Worm (Caenorhabditis elegans) whole organism, L4 larva: Measurements from ENCODE around the gene skr-17.

ENCODE experiments used
- D1046.2 ChIP-seq: fragments of 200-800 bp; sonication (Bioruptor generic); IDR thresholded peaks from 2 replicates; pipeline ENCODE4 v1.3.6; 2022; ENCODE audit warnings: missing genetic modification characterization, missing compliant biosample characterization
- F10B5.3 ChIP-seq: sonication (generic microtip); optimal IDR thresholded peaks from 2 replicates; lab custom pipeline; 2016; ENCODE audit warnings: mild to moderate bottlenecking, missing genetic modification characterization, missing compliant biosample characterization
- F26F4.8 ChIP-seq: fragments of 200-800 bp; sonication (Bioruptor generic); conservative IDR thresholded peaks from 2 replicates; pipeline ENCODE4 v1.3.6; 2022; ENCODE audit warnings: missing genetic modification characterization, missing compliant biosample characterization
- F37D6.2 ChIP-seq: sonication (generic microtip); optimal IDR thresholded peaks from 2 replicates; lab custom pipeline; 2016; ENCODE audit warnings: mild to moderate bottlenecking, missing genetic modification characterization, missing compliant biosample characterization
- R02D3.7 ChIP-seq: fragments of 150-350 bp; sonication (generic microtip); optimal IDR thresholded peaks from 3 replicates; lab custom pipeline; 2014; ENCODE audit warnings: missing biosample characterization, missing genetic modification characterization
- T26A8.4 ChIP-seq: fragments of 200-800 bp; sonication (Bioruptor generic); IDR thresholded peaks from 2 replicates; pipeline ENCODE4 v1.3.6; 2022; ENCODE audit warnings: missing genetic modification characterization, missing compliant biosample characterization
- Y48G9A.11 ChIP-seq: fragments of 200-800 bp; sonication (Bioruptor generic); IDR thresholded peaks from 2 replicates; pipeline ENCODE4 v1.3.6; 2022; ENCODE audit warnings: missing genetic modification reagents, missing genetic modification characterization, missing compliant biosample characterization
- ZK337.2 ChIP-seq: fragments of 200-800 bp; sonication (Bioruptor generic); IDR thresholded peaks from 2 replicates; pipeline ENCODE4 v1.3.6; 2022; ENCODE audit warnings: missing genetic modification reagents, missing genetic modification characterization, missing compliant biosample characterization
- aha-1 ChIP-seq: fragments of 150-350 bp; peaks from one replicate; lab custom pipeline; 2014; ENCODE audit warnings: missing biosample characterization, missing genetic modification characterization
- ceh-28 ChIP-seq: fragments of 150-350 bp; optimal IDR thresholded peaks from 2 replicates; lab custom pipeline; 2014; ENCODE audit warnings: missing biosample characterization, missing genetic modification reagents, missing genetic modification characterization
- ceh-32 ChIP-seq: sonication (generic microtip); optimal IDR thresholded peaks from 2 replicates; lab custom pipeline; 2016; ENCODE audit warnings: mild to moderate bottlenecking, missing genetic modification characterization, missing compliant biosample characterization; ENCODE audit not compliant: poor library complexity
- ceh-62 ChIP-seq: sonication (generic microtip); optimal IDR thresholded peaks from 2 replicates; lab custom pipeline; 2017; ENCODE audit warnings: missing biosample characterization, missing genetic modification characterization
- ceh-82 ChIP-seq: sonication (generic microtip); optimal IDR thresholded peaks from 2 replicates; lab custom pipeline; 2017; ENCODE audit warnings: missing biosample characterization, missing genetic modification characterization
- cey-2 ChIP-seq: sonication (generic microtip); optimal IDR thresholded peaks from 3 replicates; lab custom pipeline; 2017; ENCODE audit warnings: missing genetic modification characterization, mild to moderate bottlenecking, missing compliant biosample characterization, antibody characterized with exemption, borderline replicate concordance; ENCODE audit not compliant: insufficient read depth
- dmd-9 ChIP-seq: fragments of 200-800 bp; sonication (Bioruptor generic); IDR thresholded peaks from 2 replicates; pipeline ENCODE4 v1.3.6; 2022; ENCODE audit warnings: missing genetic modification reagents, missing genetic modification characterization, missing compliant biosample characterization
- dpl-1 ChIP-seq: fragments of 150-350 bp; optimal IDR thresholded peaks from 2 replicates; lab custom pipeline; 2014; ENCODE audit warnings: missing biosample characterization, missing genetic modification reagents, missing genetic modification characterization
- duxl-1 ChIP-seq: sonication (generic microtip); optimal IDR thresholded peaks from 2 replicates; lab custom pipeline; 2016; ENCODE audit warnings: mild to moderate bottlenecking, missing genetic modification characterization, moderate library complexity, missing compliant biosample characterization; ENCODE audit not compliant: poor library complexity
- dve-1 ChIP-seq: sonication (generic microtip); optimal IDR thresholded peaks from 2 replicates; lab custom pipeline; 2017; ENCODE audit warnings: antibody characterized with exemption, mild to moderate bottlenecking, missing genetic modification characterization, missing compliant biosample characterization; ENCODE audit not compliant: insufficient read depth
- gei-8 ChIP-seq: fragments of 200-800 bp; sonication (Bioruptor generic); optimal IDR thresholded peaks from 2 replicates; lab custom pipeline; 2018; ENCODE audit warnings: mild to moderate bottlenecking, missing genetic modification characterization, missing compliant biosample characterization
- hif-1 ChIP-seq, 2 experiments: sonication (generic microtip); optimal IDR thresholded peaks; 2 replicates each; lab custom pipeline; 2016 to 2017; ENCODE audit warnings: missing compliant biosample characterization in 2 of 2, missing genetic modification characterization in 2 of 2, missing genetic modification reagents in 2 of 2, missing genotype in 2 of 2, mild to moderate bottlenecking in 1 of 2
- hmg-1.1 ChIP-seq: fragments of 200-800 bp; sonication (Bioruptor generic); IDR thresholded peaks from 2 replicates; pipeline ENCODE4 v1.3.6; 2022; ENCODE audit warnings: missing genetic modification reagents, missing genetic modification characterization, missing compliant biosample characterization
- lim-7 ChIP-seq: fragments of 200-800 bp; sonication (Bioruptor generic); IDR thresholded peaks from 2 replicates; pipeline ENCODE4 v1.3.6; 2022; ENCODE audit warnings: missing genetic modification characterization, missing compliant biosample characterization
- lin-1 ChIP-seq: fragments of 200-800 bp; sonication (Bioruptor generic); IDR thresholded peaks from 2 replicates; pipeline ENCODE4 v1.3.6; 2022; ENCODE audit warnings: missing genetic modification reagents, missing genetic modification characterization, missing compliant biosample characterization
- lin-15B ChIP-seq: fragments of 150-350 bp; sonication (generic microtip); optimal IDR thresholded peaks from 3 replicates; lab custom pipeline; 2014; ENCODE audit warnings: missing biosample characterization, missing genetic modification characterization
- lin-29 ChIP-seq: fragments of 200-800 bp; sonication (Bioruptor generic); IDR thresholded peaks from 2 replicates; pipeline ENCODE4 v1.3.6; 2022; ENCODE audit warnings: missing genetic modification reagents, missing genetic modification characterization, missing compliant biosample characterization
- lin-38 ChIP-seq: fragments of 200-800 bp; sonication (Bioruptor generic); IDR thresholded peaks from 2 replicates; pipeline ENCODE4 v1.3.6; 2022; ENCODE audit warnings: missing genetic modification reagents, missing genetic modification characterization, missing compliant biosample characterization
- lin-39 ChIP-seq: fragments of 150-350 bp; optimal IDR thresholded peaks from 2 replicates; lab custom pipeline; 2014; ENCODE audit warnings: missing biosample characterization, missing genetic modification reagents, missing genetic modification characterization
- lir-3 ChIP-seq: sonication (generic microtip); optimal IDR thresholded peaks from 2 replicates; lab custom pipeline; 2016; ENCODE audit warnings: mild to moderate bottlenecking, missing genetic modification characterization, missing compliant biosample characterization
- lsy-2 ChIP-seq, 2 experiments: fragments of 150-350 bp in 1 of 2; sonication (generic microtip) in 1 of 2; optimal IDR thresholded peaks; 2 replicates each; lab custom pipeline; 2014 to 2017; ENCODE audit warnings: missing biosample characterization in 2 of 2, missing genetic modification characterization in 2 of 2
- madf-5 ChIP-seq, 2 experiments: fragments of 200-800 bp; sonication (Bioruptor generic); IDR thresholded peaks; 2 replicates each; pipeline ENCODE4 v1.3.6; 2022; ENCODE audit warnings: missing compliant biosample characterization in 2 of 2, missing genetic modification characterization in 2 of 2
- madf-9 ChIP-seq: fragments of 200-800 bp; sonication (Bioruptor generic); conservative IDR thresholded peaks from 2 replicates; pipeline ENCODE4 v1.3.6; 2022; ENCODE audit warnings: missing genetic modification reagents, missing genetic modification characterization, missing compliant biosample characterization
- mdl-1 ChIP-seq, 2 experiments: fragments of 150-350 bp in 1 of 2; sonication (generic microtip) in 1 of 2; optimal IDR thresholded peaks; 2 replicates each; lab custom pipeline; 2014 to 2017; ENCODE audit warnings: missing biosample characterization in 2 of 2, missing genetic modification characterization in 2 of 2
- mdt-29 ChIP-seq: fragments of 200-800 bp; sonication (Bioruptor generic); IDR thresholded peaks from 2 replicates; pipeline ENCODE4 v1.3.6; 2022; ENCODE audit warnings: missing genetic modification reagents, missing genetic modification characterization, missing compliant biosample characterization
- mep-1 ChIP-seq: fragments of 150-350 bp; sonication (generic microtip); optimal IDR thresholded peaks from 3 replicates; lab custom pipeline; 2014; ENCODE audit warnings: missing biosample characterization, missing genetic modification characterization
- nhr-102 ChIP-seq: sonication (generic microtip); optimal IDR thresholded peaks from 2 replicates; lab custom pipeline; 2016; ENCODE audit warnings: mild to moderate bottlenecking, missing genetic modification characterization, moderate library complexity, missing compliant biosample characterization
- nhr-11 ChIP-seq: fragments of 150-350 bp; optimal IDR thresholded peaks from 2 replicates; lab custom pipeline; 2014; ENCODE audit warnings: missing biosample characterization, missing genetic modification characterization
- nhr-237 ChIP-seq: sonication (generic microtip); optimal IDR thresholded peaks from 2 replicates; lab custom pipeline; 2017; ENCODE audit warnings: missing biosample characterization, missing genetic modification characterization
- nhr-28 ChIP-seq: fragments of 150-350 bp; optimal IDR thresholded peaks from 2 replicates; lab custom pipeline; 2014; ENCODE audit warnings: missing biosample characterization, missing genetic modification characterization
- nhr-41 ChIP-seq: fragments of 200-800 bp; sonication (Bioruptor generic); IDR thresholded peaks from 2 replicates; pipeline ENCODE4 v1.3.6; 2022; ENCODE audit warnings: missing genetic modification reagents, missing genetic modification characterization, missing compliant biosample characterization
- nhr-42 ChIP-seq: fragments of 200-800 bp; sonication (Bioruptor generic); IDR thresholded peaks from 2 replicates; pipeline ENCODE4 v1.3.6; 2022; ENCODE audit warnings: missing genetic modification characterization, missing compliant biosample characterization
- nhr-48 ChIP-seq: sonication (generic microtip); optimal IDR thresholded peaks from 2 replicates; lab custom pipeline; 2016; ENCODE audit warnings: mild to moderate bottlenecking, missing genetic modification characterization, missing compliant biosample characterization
- rbr-2 ChIP-seq: sonication (generic microtip); optimal IDR thresholded peaks from 2 replicates; lab custom pipeline; 2016; ENCODE audit warnings: missing genotype, missing genetic modification characterization, missing compliant biosample characterization
- snpc-1.2 ChIP-seq: fragments of 200-800 bp; sonication (Bioruptor generic); IDR thresholded peaks from 2 replicates; pipeline ENCODE4 v1.3.6; 2022; ENCODE audit warnings: missing genetic modification reagents, missing genetic modification characterization, missing compliant biosample characterization
- snpc-4 ChIP-seq: fragments of 150-350 bp; optimal IDR thresholded peaks from 2 replicates; lab custom pipeline; 2014; ENCODE audit warnings: missing biosample characterization, missing genetic modification characterization
- spr-1 ChIP-seq: sonication (generic microtip); optimal IDR thresholded peaks from 2 replicates; lab custom pipeline; 2016; ENCODE audit warnings: mild to moderate bottlenecking, missing genetic modification characterization, missing compliant biosample characterization
- tag-97 ChIP-seq: fragments of 200-800 bp; sonication (Bioruptor generic); IDR thresholded peaks from 2 replicates; pipeline ENCODE4 v1.3.6; 2022; ENCODE audit warnings: missing genetic modification characterization, missing compliant biosample characterization
- unc-39 ChIP-seq: sonication (generic microtip); optimal IDR thresholded peaks from 2 replicates; lab custom pipeline; 2017; ENCODE audit warnings: missing biosample characterization, missing genetic modification characterization
- vab-7 ChIP-seq: fragments of 200-800 bp; sonication (Bioruptor generic); IDR thresholded peaks from 2 replicates; pipeline ENCODE4 v1.3.6; 2022; ENCODE audit warnings: missing genetic modification reagents, missing genetic modification characterization, missing compliant biosample characterization
- zag-1 ChIP-seq: fragments of 150-350 bp; optimal IDR thresholded peaks from 2 replicates; lab custom pipeline; 2014; ENCODE audit warnings: missing biosample characterization, missing genetic modification characterization
- zip-2 ChIP-seq: fragments of 150-350 bp; optimal IDR thresholded peaks from 2 replicates; lab custom pipeline; 2014; ENCODE audit warnings: missing biosample characterization, missing genetic modification characterization
- ztf-7 ChIP-seq: fragments of 150-350 bp; optimal IDR thresholded peaks from 2 replicates; lab custom pipeline; 2014; ENCODE audit warnings: missing biosample characterization, missing genetic modification characterization

Gene skr-17

DNA sequence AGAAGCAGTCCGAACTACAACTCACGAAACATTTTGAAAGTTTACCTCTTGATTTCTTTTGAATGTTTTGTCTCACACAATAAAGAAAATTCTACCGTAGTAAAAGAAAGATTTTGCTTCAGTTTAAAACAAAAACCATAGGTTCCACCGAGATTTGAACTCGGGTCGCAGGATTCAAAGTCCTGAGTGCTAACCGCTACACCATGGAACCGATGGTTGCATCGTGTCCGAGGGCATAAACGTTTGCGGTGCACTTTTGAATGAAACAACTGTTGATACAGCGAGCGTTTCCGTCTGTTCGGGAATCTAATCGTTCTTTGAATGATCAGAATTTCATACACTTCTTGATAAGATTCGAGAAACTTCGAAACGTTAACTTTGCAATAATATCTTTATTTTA is 26.5 kb upstream of the skr-17 start (continued):
- TF ChIP-seq ceh-62 (no peak), dmd-9 (GFP tag; lab: Robert Waterston, UW) (0 out of 2 replicates have a peak, but pooled peaks have one; percentile 34), lin-39 (tag; lab: Kevin White, UChicago) (no peak), mep-1 (tag; lab: Kevin White, UChicago) (peak; percentile 70), nhr-11 (no peak), hmg-1.1 (GFP tag; lab: Robert Waterston, UW) (peak; percentile 57), nhr-42 (GFP tag; lab: Robert Waterston, UW) (no peak), nhr-28 (peak; percentile 70), gei-8 (GFP tag; lab: Kevin White, UChicago) (peak; percentile 5), nhr-41 (no peak), T26A8.4 (GFP tag; lab: Robert Waterston, UW) (peak; percentile 75), zip-2 (tag; lab: Kevin White, UChicago) (peak; percentile 59), spr-1 (tag; lab: Kevin White, UChicago) (peak; percentile 66), duxl-1 (tag; lab: Kevin White, UChicago) (peak; percentile 6), ceh-28 (tag; lab: Kevin White, UChicago) (no peak), F10B5.3 (tag; lab: Kevin White, UChicago) (peak; percentile 17), aha-1 (peak; percentile 79), lin-15B (tag; lab: Kevin White, UChicago) (no peak), ZK337.2 (GFP tag; lab: Robert Waterston, UW) (0 out of 2 replicates have a peak, but pooled peaks have one; percentile 22), F37D6.2 (tag; lab: Kevin White, UChicago) (no peak), madf-5 (GFP tag; IDR thresholded peaks at IDR 0.05; lab: Robert Waterston, UW) (peak in 1 of 2 experiments; percentile 59; a peak in 1 of 4 replicates), nhr-102 (tag; lab: Kevin White, UChicago) (peak; percentile 65), snpc-4 (tag; lab: Kevin White, UChicago) (no peak), mdt-29 (GFP tag; lab: Robert Waterston, UW) (peak; percentile 86), lsy-2 (tag; optimal IDR thresholded peaks at IDR 0.05; lab: Kevin White, UChicago) (peak in 1 of 2 experiments; percentile 74), vab-7 (peak; percentile 31; the same call in 1 of the 2 replicates), hif-1 (tag; optimal IDR thresholded peaks at IDR 0.05; lab: Kevin White, UChicago) (peak in 1 of 2 experiments; percentile 23), ceh-82 (tag; lab: Kevin White, UChicago) (no peak), lir-3 (peak; percentile 22), zag-1 (no peak), F26F4.8 (no peak), dve-1 (peak; percentile 83), nhr-237 (tag; lab: Kevin White, UChicago) (no peak), dpl-1 (GFP tag; lab: Kevin White, UChicago) (peak; percentile 34), ztf-7 (tag; lab: Kevin White, UChicago) (no peak), nhr-48 (peak; percentile 68), mdl-1 (tag; optimal IDR thresholded peaks at IDR 0.05; lab: Kevin White, UChicago) (peak in 1 of 2 experiments; percentile 46), rbr-2 (peak; percentile 34), tag-97 (GFP tag; lab: Robert Waterston, UW) (no peak), unc-39 (tag; lab: Kevin White, UChicago) (no peak), snpc-1.2 (GFP tag; lab: Robert Waterston, UW) (no peak), madf-9 (GFP tag; lab: Robert Waterston, UW) (peak; percentile 36; the same call in 1 of the 2 replicates), lin-38 (GFP tag; lab: Robert Waterston, UW) (peak; percentile 69; the same call in 1 of the 2 replicates), lin-29 (no peak), ceh-32 (tag; lab: Kevin White, UChicago) (no peak), lim-7 (GFP tag; lab: Robert Waterston, UW) (peak; percentile 68), Y48G9A.11 (GFP tag; lab: Robert Waterston, UW) (peak; percentile 72), D1046.2 (GFP tag; lab: Robert Waterston, UW) (0 out of 2 replicates have a peak, but pooled peaks have one; percentile 67), cey-2 (tag; lab: Kevin White, UChicago) (no peak), lin-1 (GFP tag; lab: Robert Waterston, UW) (peak; percentile 66; the same call in 1 of the 2 replicates), R02D3.7 (tag; lab: Kevin White, UChicago) (no peak)
